Fruit fly (Drosophila melanogaster): ENCODE results near the gene CecC.

Gene CecC

dm6 chr3R:30170671-30171667, 45.3 kb upstream of the CecC start, which contains the start of gene Rsod (continued):
- no peak for TF ChIP-seq Myb (GFP tag; optimal IDR thresholded peaks at IDR 0.05)
- no peak for TF ChIP-seq CHES-1-like (GFP tag; optimal IDR thresholded peaks at IDR 0.05)
- no peak for TF ChIP-seq CG12299 (tag; optimal IDR thresholded peaks at IDR 0.05)
- TF ChIP-seq BtbVII (GFP tag; optimal IDR thresholded peaks at IDR 0.05): peak; percentile 10
- peak; percentile 35 for TF ChIP-seq Spps (tag; optimal IDR thresholded peaks at IDR 0.05)
- no peak for TF ChIP-seq C15 (GFP tag; IDR thresholded peaks at IDR 0.05)
- TF ChIP-seq hkb (optimal IDR thresholded peaks at IDR 0.05): no peak
- peak; percentile 82 for TF ChIP-seq hkb (GFP tag; IDR thresholded peaks at IDR 0.05)
- TF ChIP-seq CG11723 (GFP tag; optimal IDR thresholded peaks at IDR 0.05): peak; percentile 36
- no peak for TF ChIP-seq pita (GFP tag; optimal IDR thresholded peaks at IDR 0.05)
- TF ChIP-seq crp (GFP tag; optimal IDR thresholded peaks at IDR 0.05): peak in 1 of 2 experiments; percentile 25

- TF ChIP-seq Med (GFP tag) (peak; percentile 53), gce (GFP tag; IDR thresholded peaks at IDR 0.05) (0 out of 3 replicates have a peak, but pooled peaks have one; percentile 27), Deaf1 (tag; optimal IDR thresholded peaks at IDR 0.05) (peak; percentile 95), CG12769 (tag; optimal IDR thresholded peaks at IDR 0.05) (peak; percentile 44), Nf-YB (GFP tag; optimal IDR thresholded peaks at IDR 0.05) (peak; percentile 48), sr (GFP tag; IDR thresholded peaks at IDR 0.05) (peak; percentile 52; the same call in 1 of the 3 replicates), bigmax (GFP tag; optimal IDR thresholded peaks at IDR 0.05) (no peak), HmgD (GFP tag; optimal IDR thresholded peaks at IDR 0.05) (no peak), Pdp1 (GFP tag; optimal IDR thresholded peaks at IDR 0.05) (peak in 1 of 2 experiments; percentile 85), Aef1 (GFP tag; IDR thresholded peaks at IDR 0.05) (no peak), CG18764 (GFP tag; optimal IDR thresholded peaks at IDR 0.05) (no peak), crol (GFP tag; IDR thresholded peaks at IDR 0.05) (peak; percentile 66), CG2120 (GFP tag; optimal IDR thresholded peaks at IDR 0.05) (no peak), CG30431 (GFP tag; optimal IDR thresholded peaks at IDR 0.05) (no peak), CG9727 (GFP tag; optimal IDR thresholded peaks at IDR 0.05) (no peak), lilli (GFP tag; optimal IDR thresholded peaks at IDR 0.05) (peak; percentile 84), CG17385 (GFP tag; optimal IDR thresholded peaks at IDR 0.05) (peak; percentile 60), CG32767 (GFP tag; IDR thresholded peaks at IDR 0.05) (peak; percentile 37; the same call in 1 of the 2 replicates), Mrtf (GFP tag; IDR thresholded peaks at IDR 0.05) (peak; percentile 54; the same call in 1 of the 3 replicates), CG13287 (GFP tag; IDR thresholded peaks at IDR 0.05; ENCODE audit: partially characterized antibody) (no peak), chm (GFP tag; IDR thresholded peaks at IDR 0.05) (peak; percentile 38; the same call in 1 of the 2 replicates), Nf-YC (tag; optimal IDR thresholded peaks at IDR 0.05) (peak; percentile 43), chinmo (GFP tag; IDR thresholded peaks at IDR 0.05; ENCODE audit: partially characterized antibody) (0 out of 4 replicates have a peak, but pooled peaks have one; percentile 53)
Observed at dm6 chr3R:30174160-30175002, 41.9 kb upstream of the CecC start, which contains the start of gene Mlc2. Gene Mlc2 (minus strand): TSS chr3R:30174551.

All from whole organism, embryonic.